Fruit fly (Drosophila melanogaster) whole organism, adult: ENCODE measurements around the gene CG11426.

ENCODE experiments used
- CG11617 ChIP-seq: fragments of 200-800 bp; sonication (Bioruptor generic); optimal IDR thresholded peaks from 2 replicates; lab custom pipeline; 2017; ENCODE audit warnings: mild to moderate bottlenecking, missing biosample characterization, missing genetic modification reagents, missing genetic modification characterization
- CG12768 ChIP-seq: fragments of 200-800 bp; sonication (Bioruptor generic); optimal IDR thresholded peaks from 2 replicates; lab custom pipeline; 2017; ENCODE audit warnings: missing biosample characterization, missing genetic modification characterization, mild to moderate bottlenecking, moderate library complexity, missing genetic modification reagents
- CG1620 ChIP-seq: fragments of 200-800 bp; sonication (Bioruptor generic); optimal IDR thresholded peaks from 2 replicates; lab custom pipeline; 2016; ENCODE audit warnings: missing biosample characterization, missing genetic modification characterization
- CG33017 ChIP-seq: fragments of 200-800 bp; sonication (Bioruptor generic); optimal IDR thresholded peaks from 2 replicates; lab custom pipeline; 2018; ENCODE audit warnings: missing biosample characterization, mild to moderate bottlenecking, missing genetic modification characterization, moderate library complexity
- CG7101 ChIP-seq: fragments of 200-800 bp; sonication (Bioruptor generic); optimal IDR thresholded peaks from 2 replicates; lab custom pipeline; 2018; ENCODE audit warnings: missing biosample characterization, mild to moderate bottlenecking, missing genetic modification characterization, moderate library complexity
- Crg-1 ChIP-seq: fragments of 200-800 bp; sonication (Bioruptor generic); optimal IDR thresholded peaks from 2 replicates; lab custom pipeline; 2016; ENCODE audit warnings: missing biosample characterization, missing genetic modification characterization
- Hr96 ChIP-seq: fragments of 200-800 bp; sonication (Bioruptor generic); optimal IDR thresholded peaks from 2 replicates; lab custom pipeline; 2016; ENCODE audit warnings: missing biosample characterization, missing genetic modification characterization
- cic ChIP-seq: fragments of 200-800 bp; sonication (Bioruptor generic); optimal IDR thresholded peaks from 2 replicates; lab custom pipeline; 2017; ENCODE audit warnings: missing biosample characterization, mild to moderate bottlenecking, missing genetic modification characterization, moderate library complexity
- cnc ChIP-seq, 2 experiments: fragments of >200 bp; optimal IDR thresholded peaks; 2 replicates each; lab custom pipeline; 2017
- kay ChIP-seq: fragments of 200-800 bp; sonication (Bioruptor generic); peaks from one replicate; lab custom pipeline; 2016; ENCODE audit warnings: missing biosample characterization, missing genetic modification characterization, borderline replicate concordance
- ovo ChIP-seq: fragments of 200-800 bp; sonication (Bioruptor generic); optimal IDR thresholded peaks from 2 replicates; lab custom pipeline; 2016; ENCODE audit warnings: missing biosample characterization, missing genetic modification characterization
- tj ChIP-seq: fragments of 200-800 bp; sonication (Bioruptor generic); optimal IDR thresholded peaks from 3 replicates; lab custom pipeline; 2017; ENCODE audit warnings: missing biosample characterization, mild to moderate bottlenecking, missing genetic modification characterization, moderate library complexity

dm6 chr3L:22465486-22466402, 4.6 kb upstream of the CG11426 start, which contains the start of gene CG11438:
- TF ChIP-seq CG1620 (no peak), ovo (GFP tag; lab: Kevin White, UChicago) (no peak), cic (GFP tag; lab: Kevin White, UChicago) (no peak), Crg-1 (GFP tag; lab: Kevin White, UChicago) (no peak), CG12768 (GFP tag; lab: Kevin White, UChicago) (no peak), cnc (optimal IDR thresholded peaks at IDR 0.05; lab: Kevin White, UChicago) (no peak), Hr96 (GFP tag; lab: Kevin White, UChicago) (no peak), CG11617 (GFP tag; lab: Kevin White, UChicago) (no peak), CG7101 (tag; lab: Kevin White, UChicago) (no peak), kay (GFP tag; lab: Kevin White, UChicago) (no peak), CG33017 (no peak), tj (no peak)
